Fruit fly (Drosophila melanogaster) whole organism, embryonic: ENCODE measurements around the gene CG2129.

ENCODE experiments used
- Adf1 ChIP-seq: fragments of 200-800 bp; sonication (Bioruptor generic); IDR thresholded peaks from 2 replicates; pipeline ENCODE4 v1.3.6; 2022; ENCODE audit warnings: missing biosample characterization, missing genetic modification characterization
- CG11093 ChIP-seq: fragments of 200-800 bp; sonication (Bioruptor generic); IDR thresholded peaks from 3 replicates; pipeline ENCODE4 v1.3.6; 2022; ENCODE audit warnings: missing biosample characterization, missing genetic modification characterization
- CG12299 ChIP-seq: fragments of 200-800 bp; sonication (Bioruptor generic); optimal IDR thresholded peaks from 2 replicates; lab custom pipeline; 2018; ENCODE audit warnings: missing biosample characterization, mild to moderate bottlenecking, missing genetic modification characterization
- CG15073 ChIP-seq: fragments of 200-800 bp; sonication (Bioruptor generic); optimal IDR thresholded peaks from 2 replicates; lab custom pipeline; 2016; ENCODE audit warnings: missing biosample characterization, missing genetic modification characterization
- CG1647 ChIP-seq: fragments of 200-800 bp; sonication (Bioruptor generic); optimal IDR thresholded peaks from 3 replicates; lab custom pipeline; 2016; ENCODE audit warnings: missing biosample characterization, missing genetic modification characterization
- CG16779 ChIP-seq: fragments of 200-800 bp; sonication (Bioruptor generic); IDR thresholded peaks from 2 replicates; pipeline ENCODE4 v1.3.6; 2022; ENCODE audit warnings: missing biosample characterization, missing genetic modification characterization
- CG17612 ChIP-seq: fragments of 200-800 bp; sonication (Bioruptor generic); IDR thresholded peaks from 2 replicates; pipeline ENCODE4 v1.3.6; 2022; ENCODE audit warnings: missing biosample characterization, missing genetic modification characterization
- CG1832 ChIP-seq: fragments of 200-800 bp; sonication (Bioruptor generic); optimal IDR thresholded peaks from 2 replicates; lab custom pipeline; 2017; ENCODE audit warnings: missing biosample characterization, mild to moderate bottlenecking, missing genetic modification characterization, inconsistent platforms
- CG32772 ChIP-seq: fragments of 200-800 bp; sonication (Bioruptor generic); IDR thresholded peaks from 2 replicates; pipeline ENCODE4 v1.3.6; 2022; ENCODE audit warnings: missing biosample characterization, missing genetic modification characterization
- CG43689 ChIP-seq: fragments of 200-800 bp; sonication (Bioruptor generic); IDR thresholded peaks from 2 replicates; pipeline ENCODE4 v1.3.6; 2022; ENCODE audit warnings: missing biosample characterization, missing genetic modification characterization
- CG6654 ChIP-seq: fragments of 200-800 bp; sonication (Bioruptor generic); optimal IDR thresholded peaks from 2 replicates; lab custom pipeline; 2017; ENCODE audit warnings: missing biosample characterization, mild to moderate bottlenecking, missing genetic modification characterization
- CG7372 ChIP-seq: fragments of 200-800 bp; sonication (Bioruptor generic); IDR thresholded peaks from 2 replicates; pipeline ENCODE4 v1.3.6; 2022; ENCODE audit warnings: missing biosample characterization, missing genetic modification characterization
- CG7963 ChIP-seq: fragments of 200-800 bp; sonication (Bioruptor generic); IDR thresholded peaks from 3 replicates; pipeline ENCODE4 v1.3.6; 2022; ENCODE audit warnings: missing biosample characterization, missing genetic modification characterization; ENCODE audit not compliant: partially characterized antibody
- CG8924 ChIP-seq: fragments of 200-800 bp; optimal IDR thresholded peaks from 3 replicates; lab custom pipeline; 2019; ENCODE audit warnings: missing biosample characterization, mild to moderate bottlenecking, missing genetic modification characterization, moderate library complexity
- CG9609 ChIP-seq: fragments of 200-800 bp; sonication (Bioruptor generic); optimal IDR thresholded peaks from 3 replicates; lab custom pipeline; 2016; ENCODE audit warnings: missing biosample characterization, missing genetic modification characterization
- Dad ChIP-seq: fragments of 200-800 bp; sonication (Bioruptor generic); optimal IDR thresholded peaks from 3 replicates; lab custom pipeline; 2016; ENCODE audit warnings: missing biosample characterization, missing genetic modification characterization
- Dip3 ChIP-seq: fragments of 200-800 bp; sonication (Bioruptor generic); optimal IDR thresholded peaks from 3 replicates; lab custom pipeline; 2016; ENCODE audit warnings: missing biosample characterization, missing genetic modification characterization
- Doc3 ChIP-seq: fragments of 200-800 bp; sonication (Bioruptor generic); IDR thresholded peaks from 3 replicates; pipeline ENCODE4 v1.3.6; 2022; ENCODE audit warnings: missing biosample characterization, missing genetic modification characterization; ENCODE audit not compliant: partially characterized antibody
- Fer2 ChIP-seq: fragments of 200-800 bp; sonication (Bioruptor generic); optimal IDR thresholded peaks from 2 replicates; lab custom pipeline; 2018; ENCODE audit warnings: missing biosample characterization, mild to moderate bottlenecking, missing genetic modification characterization, moderate library complexity
- HLH54F ChIP-seq: fragments of 200-800 bp; sonication (Bioruptor generic); optimal IDR thresholded peaks from 3 replicates; lab custom pipeline; 2016; ENCODE audit warnings: missing biosample characterization, missing genetic modification characterization
- Hand ChIP-seq: fragments of 200-800 bp; sonication (Bioruptor generic); optimal IDR thresholded peaks from 2 replicates; lab custom pipeline; 2017; ENCODE audit warnings: mild to moderate bottlenecking, missing biosample characterization, missing genetic modification reagents, missing genetic modification characterization
- Hr3 ChIP-seq: fragments of 200-800 bp; sonication (Bioruptor generic); optimal IDR thresholded peaks from 3 replicates; lab custom pipeline; 2016; ENCODE audit warnings: missing biosample characterization, missing genetic modification characterization
- Trl ChIP-seq, 3 experiments: fragments of >200 bp in 2 of 3; fragments of 200-800 bp in 1 of 3; sonication (Bioruptor generic) in 1 of 3; optimal IDR thresholded peaks; 2 replicates in 1 of 3; 3 replicates in 2 of 3; lab custom pipeline; 2016 to 2017; ENCODE audit warnings: missing biosample characterization in 1 of 3, missing genetic modification characterization in 1 of 3
- al ChIP-seq: fragments of 200-800 bp; sonication (Bioruptor generic); IDR thresholded peaks from 2 replicates; pipeline ENCODE4 v1.3.6; 2022; ENCODE audit warnings: missing biosample characterization, missing genetic modification characterization
- az2 ChIP-seq: fragments of 200-800 bp; sonication (Bioruptor generic); optimal IDR thresholded peaks from 3 replicates; lab custom pipeline; 2016; ENCODE audit warnings: missing biosample characterization, missing genetic modification characterization
- bowl ChIP-seq: fragments of 200-800 bp; sonication (Bioruptor generic); IDR thresholded peaks from 2 replicates; pipeline ENCODE4 v1.3.6; 2022; ENCODE audit warnings: missing biosample characterization, missing genetic modification characterization
- bsh ChIP-seq, 2 experiments: fragments of 200-800 bp; sonication (Bioruptor generic); optimal IDR thresholded peaks; 2 replicates each; lab custom pipeline; 2017 to 2018; ENCODE audit warnings: mild to moderate bottlenecking in 2 of 2, missing biosample characterization in 2 of 2, missing genetic modification characterization in 2 of 2, moderate library complexity in 1 of 2
- chinmo ChIP-seq: fragments of 200-800 bp; sonication (Bioruptor generic); IDR thresholded peaks from 4 replicates; pipeline ENCODE4 v1.3.6; 2022; ENCODE audit warnings: missing biosample characterization, missing genetic modification characterization; ENCODE audit not compliant: partially characterized antibody
- crol ChIP-seq: fragments of 200-800 bp; sonication (Bioruptor generic); IDR thresholded peaks from 2 replicates; pipeline ENCODE4 v1.3.6; 2022; ENCODE audit warnings: missing biosample characterization, missing genetic modification characterization
- da ChIP-seq: fragments of 200-800 bp; sonication (Bioruptor generic); optimal IDR thresholded peaks from 2 replicates; lab custom pipeline; 2016; ENCODE audit warnings: missing biosample characterization, missing genetic modification characterization
- dmrt99B ChIP-seq: fragments of 200-800 bp; sonication (Bioruptor generic); optimal IDR thresholded peaks from 2 replicates; lab custom pipeline; 2018; ENCODE audit warnings: missing biosample characterization, mild to moderate bottlenecking, missing genetic modification characterization, moderate library complexity
- hb ChIP-seq: fragments of 200-800 bp; sonication (Bioruptor generic); IDR thresholded peaks from 3 replicates; pipeline ENCODE4 v1.3.6; 2022; ENCODE audit warnings: missing biosample characterization, missing genetic modification characterization; ENCODE audit not compliant: partially characterized antibody
- nmo ChIP-seq: fragments of 200-800 bp; sonication (Bioruptor generic); optimal IDR thresholded peaks from 2 replicates; lab custom pipeline; 2018; ENCODE audit warnings: missing biosample characterization, mild to moderate bottlenecking, missing genetic modification characterization, moderate library complexity
- odd ChIP-seq: fragments of 200-800 bp; sonication (Bioruptor generic); optimal IDR thresholded peaks from 2 replicates; lab custom pipeline; 2017; ENCODE audit warnings: missing biosample characterization, mild to moderate bottlenecking, missing genetic modification characterization
- otp ChIP-seq: fragments of 200-800 bp; sonication (Bioruptor generic); IDR thresholded peaks from 3 replicates; pipeline ENCODE4, ENCODE4 v1.3.6; 2022; ENCODE audit warnings: missing biosample characterization, missing genetic modification characterization
- pan ChIP-seq, 4 experiments: fragments of >200 bp in 3 of 4; fragments of 200-800 bp in 1 of 4; sonication (Bioruptor generic) in 1 of 4; optimal IDR thresholded peaks in 3 of 4; IDR thresholded peaks in 1 of 4; 2 replicates each; pipeline versions ENCODE4 v1.3.6 to Lab custom; 2017 to 2022; ENCODE audit warnings: missing biosample characterization in 2 of 4, missing genetic modification characterization in 2 of 4, mixed read lengths in 1 of 4
- ranshi ChIP-seq: fragments of 200-800 bp; sonication (Bioruptor generic); IDR thresholded peaks from 2 replicates; pipeline ENCODE4 v1.3.6; 2022; ENCODE audit warnings: missing biosample characterization, missing genetic modification characterization
- ro ChIP-seq: fragments of 200-800 bp; sonication (Bioruptor generic); IDR thresholded peaks from 2 replicates; pipeline ENCODE4 v1.3.6; 2022; ENCODE audit warnings: missing biosample characterization, missing genetic modification characterization
- sd ChIP-seq: fragments of 200-800 bp; sonication (Bioruptor generic); optimal IDR thresholded peaks from 3 replicates; lab custom pipeline; 2018; ENCODE audit warnings: missing biosample characterization, mild to moderate bottlenecking, missing genetic modification characterization, moderate library complexity
- sens ChIP-seq: fragments of 200-800 bp; sonication (Bioruptor generic); peaks from one replicate; lab custom pipeline; 2016; ENCODE audit warnings: missing biosample characterization, missing genetic modification characterization
- sima ChIP-seq: fragments of 200-800 bp; sonication (Bioruptor generic); optimal IDR thresholded peaks from 2 replicates; lab custom pipeline; 2016; ENCODE audit warnings: missing biosample characterization, missing genetic modification characterization
- slbo ChIP-seq: fragments of 200-800 bp; sonication (Bioruptor generic); IDR thresholded peaks from 2 replicates; pipeline ENCODE4 v1.3.6; 2022; ENCODE audit warnings: missing biosample characterization, missing genetic modification characterization
- sqz ChIP-seq: fragments of 200-800 bp; sonication (Bioruptor generic); optimal IDR thresholded peaks from 3 replicates; lab custom pipeline; 2018; ENCODE audit warnings: missing biosample characterization, mild to moderate bottlenecking, missing genetic modification characterization
- vvl ChIP-seq: fragments of 200-800 bp; sonication (Bioruptor generic); IDR thresholded peaks from 2 replicates; pipeline ENCODE4 v1.3.6; 2022; ENCODE audit warnings: missing biosample characterization, missing genetic modification characterization

The CG2129 gene

dm6 chrX:8195449-8196156 is 50.0 kb downstream of the CG2129 start (continued):
- TF ChIP-seq CG1647 (GFP tag; lab: Kevin White, UChicago) (no peak), CG1832 (GFP tag; lab: Kevin White, UChicago) (peak; percentile 62), Fer2 (tag; lab: Kevin White, UChicago) (no peak), HLH54F (GFP tag; lab: Kevin White, UChicago) (no peak), Hr3 (GFP tag; lab: Kevin White, UChicago) (no peak), ranshi (GFP tag; lab: Robert Waterston, UW) (no peak), Doc3 (no peak), otp (GFP tag; lab: Robert Waterston, UW) (no peak), CG17612 (GFP tag; lab: Robert Waterston, UW) (no peak), Hand (GFP tag; lab: Kevin White, UChicago) (no peak), CG16779 (GFP tag; lab: Robert Waterston, UW) (no peak), CG7963 (GFP tag; lab: Robert Waterston, UW) (no peak), dmrt99B (tag; lab: Kevin White, UChicago) (no peak), Trl (optimal IDR thresholded peaks at IDR 0.05; lab: Kevin White, UChicago) (peak in 1 of 2 experiments; percentile 10), Trl (GFP tag; optimal IDR thresholded peaks at IDR 0.05; lab: Kevin White, UChicago) (no peak), chinmo (GFP tag; lab: Robert Waterston, UW) (peak; percentile 75; the same call in 1 of the 4 replicates), CG8924 (tag; lab: Kevin White, UChicago) (no peak), Dad (GFP tag; lab: Kevin White, UChicago) (no peak), CG32772 (GFP tag; lab: Robert Waterston, UW) (peak; percentile 30; the same call in 1 of the 2 replicates), odd (GFP tag; lab: Kevin White, UChicago) (no peak), slbo (peak; percentile 39; the same call in 1 of the 2 replicates), sima (no peak), ro (no peak), pan (optimal IDR thresholded peaks at IDR 0.05; lab: Kevin White, UChicago) (no peak), pan (GFP tag; optimal IDR thresholded peaks at IDR 0.05 in 1 of 2, IDR thresholded peaks at IDR 0.05 in 1 of 2) (peak in 1 of 2 experiments; percentile 9), vvl (GFP tag; lab: Robert Waterston, UW) (0 out of 2 replicates have a peak, but pooled peaks have one; percentile 8), bowl (GFP tag; lab: Robert Waterston, UW) (no peak), bsh (GFP tag; optimal IDR thresholded peaks at IDR 0.05; lab: Kevin White, UChicago) (no peak), crol (peak; percentile 80), CG12299 (tag; lab: Kevin White, UChicago) (no peak), sens (peak; percentile 26), CG15073 (GFP tag; lab: Kevin White, UChicago) (no peak), hb (no peak), CG11093 (GFP tag; lab: Robert Waterston, UW) (no peak), da (GFP tag; lab: Kevin White, UChicago) (no peak), Adf1 (0 out of 2 replicates have a peak, but pooled peaks have one; percentile 21), CG9609 (GFP tag; lab: Kevin White, UChicago) (no peak), sd (peak; percentile 95), CG43689 (GFP tag; lab: Robert Waterston, UW) (no peak), sqz (GFP tag; lab: Kevin White, UChicago) (peak; percentile 60), CG7372 (GFP tag; lab: Robert Waterston, UW) (peak; percentile 34; the same call in 1 of the 2 replicates), CG6654 (GFP tag; lab: Kevin White, UChicago) (peak; percentile 94), Dip3 (GFP tag; lab: Kevin White, UChicago) (no peak), al (GFP tag; lab: Robert Waterston, UW) (no peak), az2 (GFP tag; lab: Kevin White, UChicago) (no peak), nmo (GFP tag; lab: Kevin White, UChicago) (no peak)
